Fruit fly (Drosophila melanogaster) whole organism, embryonic: ENCODE data around the gene CG18302.

Source experiments
- Asciz ChIP-seq: fragments of 200-800 bp; sonication (Bioruptor generic); optimal IDR thresholded peaks from 2 replicates; lab custom pipeline; 2017; ENCODE audit warnings: missing biosample characterization, mild to moderate bottlenecking, missing genetic modification characterization, missing genetic modification reagents
- BEAF-32 ChIP-seq: fragments of 200-800 bp; sonication (Bioruptor generic); optimal IDR thresholded peaks from 3 replicates; lab custom pipeline; 2017; ENCODE audit warnings: missing biosample characterization, missing genetic modification characterization, mild to moderate bottlenecking, moderate library complexity, missing genetic modification reagents
- CG1024 ChIP-seq: fragments of 200-800 bp; sonication (Bioruptor generic); IDR thresholded peaks from 2 replicates; pipeline ENCODE4 v1.3.6; 2022; ENCODE audit warnings: missing biosample characterization, missing genetic modification characterization
- CG10267 ChIP-seq: fragments of 200-800 bp; sonication (Bioruptor generic); optimal IDR thresholded peaks from 2 replicates; lab custom pipeline; 2018; ENCODE audit warnings: missing biosample characterization, mild to moderate bottlenecking, missing genetic modification characterization, moderate library complexity
- CG10274 ChIP-seq: fragments of 200-800 bp; sonication (Bioruptor generic); optimal IDR thresholded peaks from 3 replicates; lab custom pipeline; 2017; ENCODE audit warnings: missing biosample characterization, mild to moderate bottlenecking, missing genetic modification characterization
- CG10654 ChIP-seq: fragments of 200-800 bp; sonication (Bioruptor generic); optimal IDR thresholded peaks from 2 replicates; lab custom pipeline; 2016; ENCODE audit warnings: missing biosample characterization, missing genetic modification characterization
- CG11723 ChIP-seq: fragments of 200-800 bp; sonication (Bioruptor generic); optimal IDR thresholded peaks from 2 replicates; lab custom pipeline; 2017; ENCODE audit warnings: missing biosample characterization, mild to moderate bottlenecking, missing genetic modification characterization
- CG12391 ChIP-seq: fragments of 200-800 bp; sonication (Bioruptor generic); optimal IDR thresholded peaks from 3 replicates; lab custom pipeline; 2018; ENCODE audit warnings: missing biosample characterization, mild to moderate bottlenecking, missing genetic modification characterization, moderate library complexity
- CG13624 ChIP-seq: fragments of 200-800 bp; sonication (Bioruptor generic); optimal IDR thresholded peaks from 2 replicates; lab custom pipeline; 2016; ENCODE audit warnings: missing biosample characterization, missing genetic modification characterization
- CG14441 ChIP-seq: fragments of 200-800 bp; sonication (Bioruptor generic); IDR thresholded peaks from 2 replicates; pipeline ENCODE4 v1.3.6; 2022; ENCODE audit warnings: missing biosample characterization, missing genetic modification characterization
- CG14710 ChIP-seq: fragments of 200-800 bp; sonication (Bioruptor generic); optimal IDR thresholded peaks from 3 replicates; lab custom pipeline; 2019; ENCODE audit warnings: missing biosample characterization, mild to moderate bottlenecking, missing genetic modification characterization, moderate library complexity
- CG15269 ChIP-seq: fragments of 200-800 bp; sonication (Bioruptor generic); optimal IDR thresholded peaks from 2 replicates; lab custom pipeline; 2018; ENCODE audit warnings: missing biosample characterization, mild to moderate bottlenecking, missing genetic modification characterization, moderate library complexity
- CG15479 ChIP-seq: fragments of 200-800 bp; sonication (Bioruptor generic); optimal IDR thresholded peaks from 3 replicates; lab custom pipeline; 2019; ENCODE audit warnings: missing biosample characterization, mild to moderate bottlenecking, missing genetic modification characterization, moderate library complexity
- CG17328 ChIP-seq: fragments of 200-800 bp; sonication (Bioruptor generic); IDR thresholded peaks from 2 replicates; pipeline ENCODE4 v1.3.6; 2022; ENCODE audit warnings: missing biosample characterization, missing genetic modification characterization
- CG17361 ChIP-seq: fragments of 200-800 bp; sonication (Bioruptor generic); IDR thresholded peaks from 3 replicates; pipeline ENCODE4 v1.3.6; 2022; ENCODE audit warnings: missing biosample characterization, missing genetic modification characterization
- CG17568 ChIP-seq: fragments of 200-800 bp; sonication (Bioruptor generic); optimal IDR thresholded peaks from 2 replicates; lab custom pipeline; 2018; ENCODE audit warnings: missing biosample characterization, mild to moderate bottlenecking, missing genetic modification characterization, moderate library complexity
- CG17612 ChIP-seq: fragments of 200-800 bp; sonication (Bioruptor generic); IDR thresholded peaks from 2 replicates; pipeline ENCODE4 v1.3.6; 2022; ENCODE audit warnings: missing biosample characterization, missing genetic modification characterization
- CG17802 ChIP-seq: fragments of 200-800 bp; sonication (Bioruptor generic); optimal IDR thresholded peaks from 2 replicates; lab custom pipeline; 2018; ENCODE audit warnings: missing biosample characterization, mild to moderate bottlenecking, missing genetic modification characterization, moderate library complexity
- CG18619 ChIP-seq: fragments of 200-800 bp; sonication (Bioruptor generic); optimal IDR thresholded peaks from 3 replicates; lab custom pipeline; 2017; ENCODE audit warnings: missing biosample characterization, mild to moderate bottlenecking, missing genetic modification characterization
- CG18764 ChIP-seq: fragments of 200-800 bp; sonication (Bioruptor generic); optimal IDR thresholded peaks from 3 replicates; lab custom pipeline; 2016; ENCODE audit warnings: missing biosample characterization, missing genetic modification characterization
- CG2129 ChIP-seq: fragments of 200-800 bp; sonication (Bioruptor generic); IDR thresholded peaks from 2 replicates; pipeline ENCODE4 v1.3.6; 2022; ENCODE audit warnings: missing biosample characterization, missing genetic modification characterization; ENCODE audit not compliant: partially characterized antibody
- CG30020 ChIP-seq: fragments of 200-800 bp; optimal IDR thresholded peaks from 2 replicates; lab custom pipeline; 2019; ENCODE audit warnings: missing biosample characterization, mild to moderate bottlenecking, missing genetic modification characterization, moderate library complexity
- CG9727 ChIP-seq: fragments of 200-800 bp; sonication (Bioruptor generic); optimal IDR thresholded peaks from 3 replicates; lab custom pipeline; 2017; ENCODE audit warnings: missing biosample characterization, mild to moderate bottlenecking, missing genetic modification characterization
- CHES-1-like ChIP-seq: fragments of 200-800 bp; sonication (Bioruptor generic); optimal IDR thresholded peaks from 2 replicates; lab custom pipeline; 2016; ENCODE audit warnings: missing biosample characterization, missing genetic modification characterization
- Dll ChIP-seq: fragments of 200-800 bp; sonication (Bioruptor generic); IDR thresholded peaks from 4 replicates; pipeline ENCODE4 v1.3.6; 2022; ENCODE audit warnings: missing biosample characterization, missing genetic modification characterization; ENCODE audit not compliant: partially characterized antibody
- Dp ChIP-seq: fragments of 200-800 bp; sonication (Bioruptor generic); optimal IDR thresholded peaks from 2 replicates; lab custom pipeline; 2018; ENCODE audit warnings: missing biosample characterization, mild to moderate bottlenecking, missing genetic modification characterization, moderate library complexity
- Drgx ChIP-seq: fragments of 200-800 bp; sonication (Bioruptor generic); IDR thresholded peaks from 2 replicates; pipeline ENCODE4 v1.3.6; 2022; ENCODE audit warnings: missing biosample characterization, missing genetic modification characterization
- Gsc ChIP-seq: fragments of 200-800 bp; sonication (Bioruptor generic); IDR thresholded peaks from 2 replicates; pipeline ENCODE4 v1.3.6; 2022; ENCODE audit warnings: missing biosample characterization, missing genetic modification characterization
- Hand ChIP-seq: fragments of 200-800 bp; sonication (Bioruptor generic); optimal IDR thresholded peaks from 2 replicates; lab custom pipeline; 2017; ENCODE audit warnings: mild to moderate bottlenecking, missing biosample characterization, missing genetic modification reagents, missing genetic modification characterization
- Hr39 ChIP-seq: fragments of >200 bp; optimal IDR thresholded peaks from 2 replicates; lab custom pipeline; 2017
- Meics ChIP-seq: fragments of 200-800 bp; sonication (Bioruptor generic); optimal IDR thresholded peaks from 2 replicates; lab custom pipeline; 2017; ENCODE audit warnings: missing biosample characterization, mild to moderate bottlenecking, missing genetic modification characterization
- Ssrp ChIP-seq: fragments of 200-800 bp; sonication (Bioruptor generic); optimal IDR thresholded peaks from 2 replicates; lab custom pipeline; 2018; ENCODE audit warnings: missing biosample characterization, mild to moderate bottlenecking, missing genetic modification characterization, moderate library complexity
- al ChIP-seq: fragments of 200-800 bp; sonication (Bioruptor generic); IDR thresholded peaks from 2 replicates; pipeline ENCODE4 v1.3.6; 2022; ENCODE audit warnings: missing biosample characterization, missing genetic modification characterization
- ci ChIP-seq: fragments of 200-800 bp; sonication (Bioruptor generic); IDR thresholded peaks from 3 replicates; pipeline ENCODE4 v1.3.6; 2022; ENCODE audit warnings: missing biosample characterization, missing genetic modification characterization
- croc ChIP-seq: fragments of 200-800 bp; sonication (Bioruptor generic); conservative IDR thresholded peaks from 3 replicates; pipeline ENCODE4 v1.3.6; 2022; ENCODE audit warnings: missing biosample characterization, missing genetic modification characterization
- cwo ChIP-seq: fragments of 200-800 bp; sonication (Bioruptor generic); optimal IDR thresholded peaks from 3 replicates; lab custom pipeline; 2017; ENCODE audit warnings: missing biosample characterization, missing genetic modification characterization, mild to moderate bottlenecking, moderate library complexity, missing genetic modification reagents
- dimm ChIP-seq: fragments of 200-800 bp; sonication (Bioruptor generic); IDR thresholded peaks from 2 replicates; pipeline ENCODE4 v1.3.6; 2022; ENCODE audit warnings: missing biosample characterization, missing genetic modification characterization
- dmrt99B ChIP-seq: fragments of 200-800 bp; sonication (Bioruptor generic); optimal IDR thresholded peaks from 2 replicates; lab custom pipeline; 2018; ENCODE audit warnings: missing biosample characterization, mild to moderate bottlenecking, missing genetic modification characterization, moderate library complexity
- dpn ChIP-seq, 2 experiments: fragments of 200-800 bp; sonication (Bioruptor generic); optimal IDR thresholded peaks; 3 replicates each; lab custom pipeline; 2016; ENCODE audit warnings: missing biosample characterization in 2 of 2, missing genetic modification characterization in 2 of 2
- ems ChIP-seq: fragments of 200-800 bp; sonication (Bioruptor generic); optimal IDR thresholded peaks from 3 replicates; lab custom pipeline; 2016; ENCODE audit warnings: missing biosample characterization, missing genetic modification characterization
- ftz-f1 ChIP-seq: fragments of 200-800 bp; sonication (Bioruptor generic); optimal IDR thresholded peaks from 2 replicates; lab custom pipeline; 2016; ENCODE audit warnings: missing biosample characterization, missing genetic modification characterization
- kay ChIP-seq: fragments of 200-800 bp; sonication (Bioruptor generic); optimal IDR thresholded peaks from 2 replicates; lab custom pipeline; 2016; ENCODE audit warnings: missing biosample characterization, missing genetic modification characterization
- klu ChIP-seq: fragments of 200-800 bp; sonication (Bioruptor generic); IDR thresholded peaks from 2 replicates; pipeline ENCODE4 v1.3.6; 2022; ENCODE audit warnings: missing biosample characterization, missing genetic modification characterization
- sim ChIP-seq: fragments of 200-800 bp; sonication (Bioruptor generic); IDR thresholded peaks from 2 replicates; pipeline ENCODE4 v1.3.6; 2022; ENCODE audit warnings: missing biosample characterization, missing genetic modification characterization
- stc ChIP-seq: fragments of 200-800 bp; sonication (Bioruptor generic); IDR thresholded peaks from 2 replicates; pipeline ENCODE4 v1.3.6; 2022; ENCODE audit warnings: missing biosample characterization, missing genetic modification characterization
- tgo ChIP-seq: fragments of 200-800 bp; sonication (Bioruptor generic); IDR thresholded peaks from 3 replicates; pipeline ENCODE4 v1.3.6; 2022; ENCODE audit warnings: missing biosample characterization, missing genetic modification characterization
- toy ChIP-seq: fragments of 200-800 bp; sonication (Bioruptor generic); IDR thresholded peaks from 2 replicates; pipeline ENCODE4 v1.3.6; 2022; ENCODE audit warnings: missing biosample characterization, missing genetic modification characterization
- trem ChIP-seq: fragments of 200-800 bp; optimal IDR thresholded peaks from 3 replicates; lab custom pipeline; 2019; ENCODE audit warnings: missing biosample characterization, mild to moderate bottlenecking, missing genetic modification characterization, moderate library complexity
- twi ChIP-seq: fragments of 200-800 bp; optimal IDR thresholded peaks from 2 replicates; lab custom pipeline; 2019; ENCODE audit warnings: missing biosample characterization, mild to moderate bottlenecking, missing genetic modification characterization, moderate library complexity
- zf30C ChIP-seq: fragments of 200-800 bp; sonication (Bioruptor generic); optimal IDR thresholded peaks from 3 replicates; lab custom pipeline; 2018; ENCODE audit warnings: missing biosample characterization, mild to moderate bottlenecking, missing genetic modification characterization

CG18302 gene

dm6 chr2L:10526953-10527584, 7.1 kb upstream of the CG18302 start, which contains the start of gene Lip4 (continued):
- peak; percentile 9 for TF ChIP-seq twi (tag; lab: Kevin White, UChicago)
- peak; percentile 81 for TF ChIP-seq CG12391 (tag; lab: Kevin White, UChicago)
- no peak for TF ChIP-seq Hr39
- TF ChIP-seq CG14441 (GFP tag; lab: Robert Waterston, UW) = peak; percentile 82
- TF ChIP-seq CG17328 (GFP tag; lab: Robert Waterston, UW) = peak; percentile 79
- TF ChIP-seq CG13624 (GFP tag; lab: Kevin White, UChicago) = peak; percentile 40
- no peak for TF ChIP-seq al (GFP tag; lab: Robert Waterston, UW)
- no peak for TF ChIP-seq CG2129 (GFP tag; lab: Robert Waterston, UW)
- TF ChIP-seq ci = peak; percentile 74; the same call in 2 of the 3 replicates
- peak; percentile 63 for TF ChIP-seq CG14710 (tag; lab: Kevin White, UChicago)
- no peak for TF ChIP-seq Gsc (GFP tag; lab: Robert Waterston, UW)
- peak; percentile 67 for TF ChIP-seq Ssrp (tag; lab: Kevin White, UChicago)
- TF ChIP-seq CG10267 (tag; lab: Kevin White, UChicago) = peak; percentile 61
- TF ChIP-seq croc (GFP tag; lab: Robert Waterston, UW) = peak; percentile 43; the same call in 2 of the 3 replicates
- TF ChIP-seq CG17802 (tag; lab: Kevin White, UChicago) = peak; percentile 9
- peak; percentile 85 for TF ChIP-seq tgo
- peak; percentile 66 to 70 for TF ChIP-seq dpn (GFP tag; optimal IDR thresholded peaks at IDR 0.05; lab: Kevin White, UChicago)
- peak; percentile 27 for TF ChIP-seq Hand
- TF ChIP-seq dmrt99B = peak; percentile 84
- TF ChIP-seq kay = no peak
- peak; percentile 62 for TF ChIP-seq CG17568
- TF ChIP-seq dimm (GFP tag; lab: Robert Waterston, UW) = 0 out of 2 replicates have a peak, but pooled peaks have one; percentile 38
- TF ChIP-seq klu = peak; percentile 43; the same call in 1 of the 2 replicates
- TF ChIP-seq trem (tag; lab: Kevin White, UChicago) = peak; percentile 44
- TF ChIP-seq CG9727 = peak; percentile 86
- TF ChIP-seq toy (GFP tag; lab: Robert Waterston, UW) = peak; percentile 52; the same call in 1 of the 2 replicates
- TF ChIP-seq CG30020 (tag; lab: Kevin White, UChicago) = no peak
- no peak for TF ChIP-seq ftz-f1 (GFP tag; lab: Kevin White, UChicago)
- peak; percentile 50 for TF ChIP-seq CG15479
- TF ChIP-seq CG17361 = peak; percentile 80
- no peak for TF ChIP-seq Dp (GFP tag; lab: Kevin White, UChicago)
- peak; percentile 43; the same call in 1 of the 2 replicates for TF ChIP-seq CG17612 (GFP tag; lab: Robert Waterston, UW)
- peak; percentile 43 for TF ChIP-seq CHES-1-like (GFP tag; lab: Kevin White, UChicago)
- peak; percentile 22 for TF ChIP-seq zf30C (GFP tag; lab: Kevin White, UChicago)
- TF ChIP-seq cwo (GFP tag; lab: Kevin White, UChicago) = peak; percentile 65
- peak; percentile 60 for TF ChIP-seq CG18764
- peak; percentile 62 for TF ChIP-seq ems
- peak; percentile 67 for TF ChIP-seq Asciz
- peak; percentile 60 for TF ChIP-seq CG11723 (GFP tag; lab: Kevin White, UChicago)
- no peak for TF ChIP-seq sim
- peak; percentile 76 for TF ChIP-seq Drgx
- TF ChIP-seq CG15269 (tag; lab: Kevin White, UChicago) = peak; percentile 91
- TF ChIP-seq stc (GFP tag; lab: Robert Waterston, UW) = peak; percentile 82
- no peak for TF ChIP-seq CG10274 (GFP tag; lab: Kevin White, UChicago)
- peak; percentile 65 for TF ChIP-seq CG1024 (GFP tag; lab: Robert Waterston, UW)
- peak; percentile 65 for TF ChIP-seq CG10654
- TF ChIP-seq BEAF-32 = no peak
- peak; percentile 80 for TF ChIP-seq Meics (GFP tag; lab: Kevin White, UChicago)
- TF ChIP-seq Dll = no peak
- peak; percentile 54 for TF ChIP-seq CG18619
